Fruit fly (Drosophila melanogaster): ENCODE measurements around the gene CG10214.

Gene CG10214

dm6 chr3R:23780757-23781156 is 13.5 kb upstream of the CG10214 start:
- TF ChIP-seq Abd-B (GFP tag; optimal IDR thresholded peaks at IDR 0.05): no peak
- TF ChIP-seq brk (GFP tag; optimal IDR thresholded peaks at IDR 0.05): no peak
- no peak for TF ChIP-seq Myc (optimal IDR thresholded peaks at IDR 0.05)
- TF ChIP-seq N (GFP tag; optimal IDR thresholded peaks at IDR 0.05): no peak
- TF ChIP-seq Sp1 (GFP tag; optimal IDR thresholded peaks at IDR 0.05): no peak
- no peak for TF ChIP-seq Hnf4 (GFP tag; optimal IDR thresholded peaks at IDR 0.05)
- TF ChIP-seq GATAd (GFP tag; optimal IDR thresholded peaks at IDR 0.05): no peak
- no peak for TF ChIP-seq Dfd (GFP tag; optimal IDR thresholded peaks at IDR 0.05)
- no peak for TF ChIP-seq dsf (GFP tag; optimal IDR thresholded peaks at IDR 0.05; ENCODE audit: borderline replicate concordance)
- no peak for TF ChIP-seq fru (GFP tag; optimal IDR thresholded peaks at IDR 0.05)
- TF ChIP-seq Dif (GFP tag; optimal IDR thresholded peaks at IDR 0.05; ENCODE audit: partially characterized antibody): no peak
- no peak for TF ChIP-seq pan (optimal IDR thresholded peaks at IDR 0.05)
- TF ChIP-seq jim (GFP tag; optimal IDR thresholded peaks at IDR 0.05): no peak
- TF ChIP-seq dl (GFP tag; optimal IDR thresholded peaks at IDR 0.05; ENCODE audit: insufficient read depth in 1 of 2, partially characterized antibody in 2 of 2): no peak
- TF ChIP-seq lola (GFP tag; optimal IDR thresholded peaks at IDR 0.05): no peak

- no peak for TF ChIP-seq Dif (GFP tag; optimal IDR thresholded peaks at IDR 0.05; ENCODE audit: partially characterized antibody)
- peak; percentile 3 for TF ChIP-seq h (GFP tag; optimal IDR thresholded peaks at IDR 0.05)
- TF ChIP-seq dmrt93B (GFP tag; optimal IDR thresholded peaks at IDR 0.05): no peak
- TF ChIP-seq CG9705 (GFP tag; optimal IDR thresholded peaks at IDR 0.05): no peak
- TF ChIP-seq HLH106 (tag; optimal IDR thresholded peaks at IDR 0.05): no peak
- TF ChIP-seq Dfd (GFP tag; optimal IDR thresholded peaks at IDR 0.05): no peak
- no peak for TF ChIP-seq Rel (GFP tag; optimal IDR thresholded peaks at IDR 0.05)
- peak; percentile 47 for TF ChIP-seq Rel (tag; optimal IDR thresholded peaks at IDR 0.05)
- no peak for TF ChIP-seq ey (GFP tag; optimal IDR thresholded peaks at IDR 0.05)
- TF ChIP-seq Hr83 (GFP tag; optimal IDR thresholded peaks at IDR 0.05; ENCODE audit: poor library complexity, severe bottlenecking): peak; percentile 7
Measured at dm6 chr3R:23773610-23774364, 6.5 kb upstream of the CG10214 start, which contains the start of gene CG10208. CG10208 (minus strand) TSS chr3R:23774127.

DNA sequence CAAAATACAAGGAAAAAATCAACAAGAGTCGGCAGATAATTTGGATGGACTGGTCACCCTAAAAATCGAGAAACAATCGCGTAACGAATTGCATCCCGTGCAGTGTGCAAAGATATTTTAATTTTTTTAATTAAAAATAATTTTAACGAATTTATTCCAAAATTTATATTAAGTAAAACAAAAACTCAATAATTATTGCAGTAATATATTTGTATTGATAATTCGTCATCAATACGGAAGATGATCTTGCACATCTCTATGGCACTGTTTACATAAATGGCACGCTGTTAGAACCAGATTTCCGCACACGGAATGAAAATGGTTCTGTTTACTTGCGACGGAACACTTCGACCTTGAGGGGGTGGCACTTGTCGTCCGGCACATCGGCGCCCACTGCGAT is 5.5 kb upstream of the CG10214 start, which contains the start of gene tst:
TSS of gene tst (minus strand) at position 52 of the 400 bp plus-strand sequence.
- TF ChIP-seq OdsH (GFP tag; optimal IDR thresholded peaks at IDR 0.05): peak; percentile 86
- no peak for TF ChIP-seq lola (GFP tag; optimal IDR thresholded peaks at IDR 0.05)
- TF ChIP-seq tai (GFP tag; optimal IDR thresholded peaks at IDR 0.05): no peak
- no peak for TF ChIP-seq Hnf4 (GFP tag; optimal IDR thresholded peaks at IDR 0.05)
- peak; percentile 84 for TF ChIP-seq dmrt93B (GFP tag; optimal IDR thresholded peaks at IDR 0.05)
- peak; percentile 45 for TF ChIP-seq CG9705 (GFP tag; optimal IDR thresholded peaks at IDR 0.05)
- TF ChIP-seq Jra (GFP tag; optimal IDR thresholded peaks at IDR 0.05): no peak
- TF ChIP-seq sv (GFP tag; optimal IDR thresholded peaks at IDR 0.05): peak; percentile 58
- TF ChIP-seq ey (GFP tag; optimal IDR thresholded peaks at IDR 0.05): peak; percentile 68
- TF ChIP-seq CG32264 (GFP tag; optimal IDR thresholded peaks at IDR 0.05): no peak
- TF ChIP-seq usp (GFP tag; optimal IDR thresholded peaks at IDR 0.05): no peak
- no peak for TF ChIP-seq Mio (GFP tag; optimal IDR thresholded peaks at IDR 0.05)
- TF ChIP-seq CrebA (GFP tag; optimal IDR thresholded peaks at IDR 0.05; ENCODE audit: borderline replicate concordance): no peak
- no peak for TF ChIP-seq jim (GFP tag; optimal IDR thresholded peaks at IDR 0.05)
- TF ChIP-seq Sp1 (GFP tag; optimal IDR thresholded peaks at IDR 0.05): peak; percentile 84
- no peak for TF ChIP-seq pan (optimal IDR thresholded peaks at IDR 0.05)
- TF ChIP-seq Vsx2 (GFP tag; optimal IDR thresholded peaks at IDR 0.05; ENCODE audit: partially characterized antibody): no peak
- TF ChIP-seq HLH106 (tag; optimal IDR thresholded peaks at IDR 0.05): peak; percentile 92
- no peak for TF ChIP-seq Dif (GFP tag; optimal IDR thresholded peaks at IDR 0.05; ENCODE audit: partially characterized antibody)
- no peak for TF ChIP-seq woc (GFP tag; optimal IDR thresholded peaks at IDR 0.05)
- peak; percentile 22 for TF ChIP-seq Hr83 (GFP tag; optimal IDR thresholded peaks at IDR 0.05; ENCODE audit: poor library complexity, severe bottlenecking)
- no peak for TF ChIP-seq Myc (optimal IDR thresholded peaks at IDR 0.05)
- no peak for TF ChIP-seq Abd-B (GFP tag; optimal IDR thresholded peaks at IDR 0.05)
- TF ChIP-seq brk (GFP tag; optimal IDR thresholded peaks at IDR 0.05): no peak
- TF ChIP-seq fru (GFP tag; optimal IDR thresholded peaks at IDR 0.05): peak; percentile 80
- no peak for TF ChIP-seq Hr78 (GFP tag; optimal IDR thresholded peaks at IDR 0.05)
- TF ChIP-seq Dfd (GFP tag; optimal IDR thresholded peaks at IDR 0.05): no peak
- TF ChIP-seq br (GFP tag; optimal IDR thresholded peaks at IDR 0.05): peak; percentile 69
- peak in 1 of 2 experiments; percentile 94 for TF ChIP-seq foxo (GFP tag; optimal IDR thresholded peaks at IDR 0.05)
- TF ChIP-seq GATAd (GFP tag; optimal IDR thresholded peaks at IDR 0.05): peak; percentile 43
- no peak for TF ChIP-seq sage (GFP tag; optimal IDR thresholded peaks at IDR 0.05)
- TF ChIP-seq h (GFP tag; optimal IDR thresholded peaks at IDR 0.05): peak; percentile 85
- no peak for TF ChIP-seq Rel (GFP tag; optimal IDR thresholded peaks at IDR 0.05)
- peak; percentile 70 for TF ChIP-seq Rel (tag; optimal IDR thresholded peaks at IDR 0.05)
- TF ChIP-seq rgr (GFP tag; optimal IDR thresholded peaks at IDR 0.05): peak; percentile 92
- no peak for TF ChIP-seq N (GFP tag; optimal IDR thresholded peaks at IDR 0.05)
- no peak for TF ChIP-seq dsf (GFP tag; optimal IDR thresholded peaks at IDR 0.05; ENCODE audit: borderline replicate concordance)
- TF ChIP-seq dl (GFP tag; optimal IDR thresholded peaks at IDR 0.05; ENCODE audit: insufficient read depth in 1 of 2, partially characterized antibody in 2 of 2): no peak
- TF ChIP-seq psq (GFP tag; optimal IDR thresholded peaks at IDR 0.05): peak; percentile 88

Data from whole organism, wandering third instar larva.